Worm (Caenorhabditis elegans) whole organism, young adult: ENCODE measurements around the gene F35A5.2.

Source experiments
- B0261.1 ChIP-seq: sonication (generic microtip); optimal IDR thresholded peaks from 2 replicates; lab custom pipeline; 2016; ENCODE audit warnings: mild to moderate bottlenecking, missing genetic modification characterization, moderate library complexity, missing compliant biosample characterization
- F39B2.1 ChIP-seq: fragments of 200-800 bp; sonication (Bioruptor generic); IDR thresholded peaks from 2 replicates; pipeline ENCODE4 v1.3.6; 2022; ENCODE audit warnings: missing genetic modification reagents, missing genetic modification characterization, missing compliant biosample characterization
- F52B5.7 ChIP-seq: sonication (generic microtip); optimal IDR thresholded peaks from 2 replicates; lab custom pipeline; 2016; ENCODE audit warnings: mild to moderate bottlenecking, missing genetic modification characterization, missing compliant biosample characterization
- Y53F4B.3 ChIP-seq: fragments of 200-800 bp; sonication (Bioruptor generic); IDR thresholded peaks from 2 replicates; pipeline ENCODE4 v1.3.6; 2022; ENCODE audit warnings: missing genetic modification reagents, missing genetic modification characterization, missing compliant biosample characterization
- Y79H2A.3 ChIP-seq: fragments of 200-800 bp; sonication (Bioruptor generic); conservative IDR thresholded peaks from 2 replicates; pipeline ENCODE4 v1.3.6; 2022; ENCODE audit warnings: missing genetic modification reagents, missing genetic modification characterization, missing compliant biosample characterization
- ZK185.1 ChIP-seq: sonication (generic microtip); optimal IDR thresholded peaks from 2 replicates; lab custom pipeline; 2016; ENCODE audit warnings: mild to moderate bottlenecking, missing genetic modification characterization, missing compliant biosample characterization; ENCODE audit not compliant: poor library complexity, severe bottlenecking
- atf-7 ChIP-seq: sonication (generic microtip); optimal IDR thresholded peaks from 2 replicates; lab custom pipeline; 2017; ENCODE audit warnings: mild to moderate bottlenecking, missing genetic modification characterization, missing compliant biosample characterization
- bed-1 ChIP-seq: fragments of 200-800 bp; sonication (Bioruptor generic); IDR thresholded peaks from 2 replicates; pipeline ENCODE4 v1.3.6; 2022; ENCODE audit warnings: missing genetic modification reagents, missing genetic modification characterization, missing compliant biosample characterization
- cebp-1 ChIP-seq, 2 experiments: fragments of 200-800 bp in 1 of 2; sonication (Bioruptor generic) in 1 of 2; sonication (generic microtip) in 1 of 2; IDR thresholded peaks in 1 of 2; optimal IDR thresholded peaks in 1 of 2; 2 replicates each; pipeline versions ENCODE4 v1.3.6 to Lab custom; 2017 to 2022; ENCODE audit warnings: missing compliant biosample characterization in 2 of 2, missing genetic modification characterization in 2 of 2, mild to moderate bottlenecking in 1 of 2, missing genetic modification reagents in 1 of 2, moderate library complexity in 1 of 2
- ceh-40 ChIP-seq: fragments of 200-800 bp; sonication (Bioruptor generic); IDR thresholded peaks from 2 replicates; pipeline ENCODE4 v1.3.6; 2022; ENCODE audit warnings: missing genetic modification characterization, missing compliant biosample characterization
- gei-17 ChIP-seq: fragments of 200-800 bp; sonication (Bioruptor generic); optimal IDR thresholded peaks from 2 replicates; lab custom pipeline; 2018; ENCODE audit warnings: mild to moderate bottlenecking, missing genetic modification characterization, missing compliant biosample characterization
- hrde-1 ChIP-seq: sonication (generic microtip); optimal IDR thresholded peaks from 2 replicates; lab custom pipeline; 2016; ENCODE audit warnings: missing genetic modification characterization, mild to moderate bottlenecking, missing compliant biosample characterization, moderate library complexity, missing genotype, missing genetic modification reagents, borderline replicate concordance
- lag-1 ChIP-seq: fragments of 200-800 bp; sonication (Bioruptor generic); IDR thresholded peaks from 2 replicates; pipeline ENCODE4 v1.3.6; 2022; ENCODE audit warnings: missing genetic modification reagents, missing genetic modification characterization, missing compliant biosample characterization
- lsl-1 ChIP-seq: fragments of 200-800 bp; sonication (Bioruptor generic); optimal IDR thresholded peaks from 2 replicates; lab custom pipeline; 2018; ENCODE audit warnings: mild to moderate bottlenecking, missing genetic modification characterization, moderate library complexity, missing compliant biosample characterization
- madf-3 ChIP-seq: fragments of 200-800 bp; sonication (Bioruptor generic); IDR thresholded peaks from 2 replicates; pipeline ENCODE4 v1.3.6; 2022; ENCODE audit warnings: missing genetic modification reagents, missing genetic modification characterization, missing compliant biosample characterization
- madf-8 ChIP-seq: fragments of 200-800 bp; sonication (Bioruptor generic); conservative IDR thresholded peaks from 2 replicates; pipeline ENCODE4 v1.3.6; 2022; ENCODE audit warnings: missing genetic modification reagents, missing genetic modification characterization, missing compliant biosample characterization
- mxl-1 ChIP-seq: sonication (generic microtip); optimal IDR thresholded peaks from 2 replicates; lab custom pipeline; 2016; ENCODE audit warnings: missing genetic modification characterization, missing compliant biosample characterization
- nhr-80 ChIP-seq: sonication (generic microtip); optimal IDR thresholded peaks from 2 replicates; lab custom pipeline; 2016; ENCODE audit warnings: missing genetic modification characterization, missing compliant biosample characterization
- rcor-1 ChIP-seq: fragments of 200-800 bp; sonication (Bioruptor generic); IDR thresholded peaks from 2 replicates; pipeline ENCODE4 v1.3.6; 2022; ENCODE audit warnings: missing genetic modification reagents, missing genetic modification characterization, missing compliant biosample characterization
- sdz-38 ChIP-seq: sonication (generic microtip); optimal IDR thresholded peaks from 2 replicates; lab custom pipeline; 2016; ENCODE audit warnings: missing genotype, missing genetic modification characterization, missing compliant biosample characterization
- snpc-4 ChIP-seq, 5 experiments: fragments of 150-350 bp in 1 of 5; sonication (generic microtip) in 4 of 5; optimal IDR thresholded peaks; 2 replicates each; lab custom pipeline; 2014 to 2018; ENCODE audit warnings: missing genetic modification characterization in 5 of 5, missing biosample characterization in 3 of 5, antibody characterized with exemption in 2 of 5, mild to moderate bottlenecking in 2 of 5, missing compliant biosample characterization in 2 of 5, missing genotype in 2 of 5, moderate library complexity in 2 of 5, missing genetic modification reagents in 1 of 5
- somi-1 ChIP-seq: fragments of 200-800 bp; sonication (Bioruptor generic); optimal IDR thresholded peaks from 2 replicates; lab custom pipeline; 2018; ENCODE audit warnings: mild to moderate bottlenecking, missing genetic modification characterization, missing compliant biosample characterization
- tlf-1 ChIP-seq: fragments of 200-800 bp; sonication (Bioruptor generic); optimal IDR thresholded peaks from 2 replicates; lab custom pipeline; 2018; ENCODE audit warnings: mild to moderate bottlenecking, missing genetic modification characterization, missing compliant biosample characterization
- zfh-2 ChIP-seq: fragments of 200-800 bp; sonication (Bioruptor generic); conservative IDR thresholded peaks from 2 replicates; pipeline ENCODE4 v1.3.6; 2022; ENCODE audit warnings: missing genetic modification reagents, missing genetic modification characterization, missing compliant biosample characterization
- ztf-28 ChIP-seq: fragments of 200-800 bp; sonication (Bioruptor generic); IDR thresholded peaks from 2 replicates; pipeline ENCODE4 v1.3.6; 2022; ENCODE audit warnings: missing genetic modification reagents, missing genetic modification characterization, missing compliant biosample characterization
- ztf-3 ChIP-seq: fragments of 200-800 bp; sonication (Bioruptor generic); optimal IDR thresholded peaks from 2 replicates; lab custom pipeline; 2018; ENCODE audit warnings: mild to moderate bottlenecking, missing genetic modification characterization, missing compliant biosample characterization

The F35A5.2 gene

ce11 chrX:3823869-3824268, 18.9 kb downstream of the F35A5.2 start (continued):
- TF ChIP-seq snpc-4 (GFP tag; optimal IDR thresholded peaks at IDR 0.05; lab: Kevin White, UChicago) (no peak), snpc-4 (tag; optimal IDR thresholded peaks at IDR 0.05; lab: Kevin White, UChicago) (peak in 1 of 4 experiments; percentile 14), F39B2.1 (GFP tag; lab: Robert Waterston, UW) (no peak), mxl-1 (tag; lab: Kevin White, UChicago) (no peak), cebp-1 (GFP tag; IDR thresholded peaks at IDR 0.05; lab: Robert Waterston, UW) (no peak; the same call in 1 of the 2 replicates), cebp-1 (tag; optimal IDR thresholded peaks at IDR 0.05; lab: Kevin White, UChicago) (peak; percentile 66), Y79H2A.3 (GFP tag; lab: Robert Waterston, UW) (no peak), rcor-1 (no peak), ceh-40 (GFP tag; lab: Robert Waterston, UW) (no peak), lsl-1 (GFP tag; lab: Kevin White, UChicago) (no peak), F52B5.7 (no peak)

- TF ChIP-seq somi-1 (no peak), ztf-28 (GFP tag; lab: Robert Waterston, UW) (0 out of 2 replicates have a peak, but pooled peaks have one; percentile 37), gei-17 (GFP tag; lab: Kevin White, UChicago) (no peak), zfh-2 (GFP tag; lab: Robert Waterston, UW) (peak; percentile 81)
Observed at ce11 chrX:3824443-3824842, 19.5 kb downstream of the F35A5.2 start.

ce11 chrX:3824907-3825689, 20.2 kb downstream of the F35A5.2 start:
- TF ChIP-seq lag-1 (GFP tag; lab: Robert Waterston, UW) (no peak), nhr-80 (tag; lab: Kevin White, UChicago) (peak; percentile 52), cebp-1 (GFP tag; IDR thresholded peaks at IDR 0.05; lab: Robert Waterston, UW) (no peak), cebp-1 (tag; optimal IDR thresholded peaks at IDR 0.05; lab: Kevin White, UChicago) (no peak)

ce11 chrX:3826172-3826571, 21.2 kb downstream of the F35A5.2 start:
- TF ChIP-seq B0261.1 (no peak), ZK185.1 (tag; lab: Kevin White, UChicago) (no peak), atf-7 (tag; lab: Kevin White, UChicago) (no peak), Y53F4B.3 (GFP tag; lab: Robert Waterston, UW) (no peak), sdz-38 (tag; lab: Kevin White, UChicago) (no peak), bed-1 (GFP tag; lab: Robert Waterston, UW) (no peak)

ce11 chrX:3826863-3827262, 21.9 kb downstream of the F35A5.2 start, which contains the start of gene fkh-9:
TSS of gene fkh-9 (minus strand) at chrX:3826963.
- TF ChIP-seq nhr-80 (tag; lab: Kevin White, UChicago) (no peak), sdz-38 (tag; lab: Kevin White, UChicago) (no peak), hrde-1 (tag; lab: Kevin White, UChicago) (no peak), rcor-1 (no peak), madf-8 (GFP tag; lab: Robert Waterston, UW) (no peak), tlf-1 (no peak), ztf-3 (GFP tag; lab: Kevin White, UChicago) (no peak), madf-3 (GFP tag; lab: Robert Waterston, UW) (no peak)

ce11 chrX:3827311-3827710, 22.4 kb downstream of the F35A5.2 start:
- TF ChIP-seq somi-1 = no peak
